Worm (Caenorhabditis elegans): Measurements from ENCODE around the gene C27C12.3.

The C27C12.3 gene

ce11 chrX:14815412-14815811, 50.2 kb downstream of the C27C12.3 start:
- TF ChIP-seq lin-39 (tag; optimal IDR thresholded peaks at IDR 0.05) (no peak), nhr-77 (tag; optimal IDR thresholded peaks at IDR 0.05) (no peak), nhr-25 (tag; optimal IDR thresholded peaks at IDR 0.05; ENCODE audit: borderline replicate concordance, insufficient read depth) (peak; percentile 11), rbr-2 (tag; optimal IDR thresholded peaks at IDR 0.05) (no peak), madf-9 (GFP tag; conservative IDR thresholded peaks at IDR 0.05) (no peak), mxl-2 (GFP tag; conservative IDR thresholded peaks at IDR 0.05) (no peak), sdz-12 (GFP tag; optimal IDR thresholded peaks at IDR 0.05) (peak; percentile 35), aha-1 (tag) (peak; percentile 50), unc-39 (tag; optimal IDR thresholded peaks at IDR 0.05) (no peak), daf-12 (tag; optimal IDR thresholded peaks at IDR 0.05) (no peak), hlh-30 (tag; optimal IDR thresholded peaks at IDR 0.05; ENCODE audit: insufficient read depth) (peak; percentile 29), mes-2 (tag; optimal IDR thresholded peaks at IDR 0.05; ENCODE audit: poor library complexity, severe bottlenecking) (no peak), egl-27 (tag; optimal IDR thresholded peaks at IDR 0.05) (no peak), T26A8.4 (GFP tag; IDR thresholded peaks at IDR 0.05) (peak; percentile 78), Y75B8A.6 (GFP tag; IDR thresholded peaks at IDR 0.05) (peak; percentile 64), lin-1 (GFP tag; IDR thresholded peaks at IDR 0.05) (no peak), R02D3.7 (tag; optimal IDR thresholded peaks at IDR 0.05) (no peak), snpc-1.2 (GFP tag; IDR thresholded peaks at IDR 0.05) (no peak), Y48G9A.11 (GFP tag; IDR thresholded peaks at IDR 0.05) (no peak), nhr-237 (tag; optimal IDR thresholded peaks at IDR 0.05) (no peak), zip-2 (tag; optimal IDR thresholded peaks at IDR 0.05) (no peak), pqm-1 (tag; optimal IDR thresholded peaks at IDR 0.05) (no peak), gei-8 (GFP tag; optimal IDR thresholded peaks at IDR 0.05) (no peak), ctbp-1 (GFP tag; IDR thresholded peaks at IDR 0.05) (no peak), nhr-111 (GFP tag; optimal IDR thresholded peaks at IDR 0.05) (no peak), ZK546.5 (tag; optimal IDR thresholded peaks at IDR 0.05) (no peak), set-16 (GFP tag; IDR thresholded peaks at IDR 0.05) (no peak), lim-7 (GFP tag; IDR thresholded peaks at IDR 0.05) (0 out of 2 replicates have a peak, but pooled peaks have one; percentile 40), snpc-4 (tag; optimal IDR thresholded peaks at IDR 0.05) (no peak), vab-7 (GFP tag; IDR thresholded peaks at IDR 0.05) (no peak), nhr-48 (tag; optimal IDR thresholded peaks at IDR 0.05) (peak; percentile 19), F37D6.2 (tag; optimal IDR thresholded peaks at IDR 0.05) (no peak), mep-1 (tag; optimal IDR thresholded peaks at IDR 0.05) (no peak), ceh-32 (tag; optimal IDR thresholded peaks at IDR 0.05; ENCODE audit: poor library complexity) (no peak), dmd-9 (GFP tag; IDR thresholded peaks at IDR 0.05) (no peak), ceh-82 (tag; optimal IDR thresholded peaks at IDR 0.05) (no peak), saeg-2 (GFP tag; IDR thresholded peaks at IDR 0.05) (0 out of 2 replicates have a peak, but pooled peaks have one; percentile 43), T20F7.1 (GFP tag; optimal IDR thresholded peaks at IDR 0.05) (no peak), unc-62 (GFP tag; optimal IDR thresholded peaks at IDR 0.05 in 1 of 2) (peak in 1 of 2 experiments; percentile 39), unc-62 (tag; optimal IDR thresholded peaks at IDR 0.05) (no peak), tra-1 (GFP tag; IDR thresholded peaks at IDR 0.05) (no peak), nhr-41 (GFP tag; IDR thresholded peaks at IDR 0.05) (no peak), Y5F2A.4 (GFP tag; optimal IDR thresholded peaks at IDR 0.05) (no peak), mdl-1 (tag; optimal IDR thresholded peaks at IDR 0.05) (no peak), unc-130 (GFP tag; optimal IDR thresholded peaks at IDR 0.05) (no peak), pha-4 (GFP tag; IDR thresholded peaks at IDR 0.05) (no peak), pha-4 (tag; optimal IDR thresholded peaks at IDR 0.05) (no peak), hlh-11 (tag; optimal IDR thresholded peaks at IDR 0.05) (peak; percentile 7), lin-38 (GFP tag; IDR thresholded peaks at IDR 0.05) (no peak), ces-1 (GFP tag; optimal IDR thresholded peaks at IDR 0.05) (no peak), F49E8.2 (tag; optimal IDR thresholded peaks at IDR 0.05; ENCODE audit: borderline replicate concordance) (no peak), F26F4.8 (GFP tag; conservative IDR thresholded peaks at IDR 0.05) (no peak)

All from whole organism, L4 larva.